Worm (Caenorhabditis elegans) whole organism, mixed stage, embryonic: Measurements from ENCODE around the gene efk-1.

Experiments used
- M03D4.4 ChIP-seq: sonication (generic microtip); optimal IDR thresholded peaks from 2 replicates; lab custom pipeline; 2017; ENCODE audit warnings: mild to moderate bottlenecking, missing genetic modification characterization, missing compliant biosample characterization
- cnd-1 ChIP-seq: fragments of 200-800 bp; sonication (Bioruptor generic); optimal IDR thresholded peaks from 2 replicates; lab custom pipeline; 2018; ENCODE audit warnings: mild to moderate bottlenecking, missing genetic modification characterization, missing compliant biosample characterization
- mab-5 ChIP-seq: fragments of 150-350 bp; optimal IDR thresholded peaks from 2 replicates; lab custom pipeline; 2014; ENCODE audit warnings: missing biosample characterization, missing genetic modification characterization
- pha-4 ChIP-seq: fragments of 150-350 bp; optimal IDR thresholded peaks from 2 replicates; lab custom pipeline; 2018; ENCODE audit warnings: missing biosample characterization, missing genetic modification reagents, missing genetic modification characterization
- unc-39 ChIP-seq: fragments of 150-350 bp; optimal IDR thresholded peaks from 2 replicates; lab custom pipeline; 2014; ENCODE audit warnings: missing biosample characterization, missing genetic modification characterization

DNA sequence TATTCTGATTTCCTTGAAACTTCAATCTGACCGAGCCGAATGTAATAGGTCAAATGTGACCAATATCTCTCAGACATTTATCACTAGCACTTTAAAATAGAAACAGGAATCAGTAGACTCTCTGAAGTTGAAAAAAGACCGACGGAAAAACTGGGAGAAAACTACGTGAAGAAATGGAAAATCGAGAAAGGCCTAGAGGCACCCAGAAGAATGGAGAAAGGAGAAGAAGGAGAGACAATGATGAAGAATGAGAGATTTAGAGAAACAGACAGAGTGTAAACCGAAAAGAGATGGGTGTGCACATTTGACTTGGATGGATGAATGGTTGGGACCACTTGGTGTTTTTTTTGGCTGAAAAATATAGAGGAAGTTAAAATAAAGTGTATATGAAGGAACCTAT, 1.7 kb upstream of the efk-1 start:
- TF ChIP-seq cnd-1 (tag; lab: Kevin White, UChicago) (no peak), unc-39 (tag; lab: Kevin White, UChicago) (no peak), pha-4 (no peak), M03D4.4 (tag; lab: Kevin White, UChicago) (no peak), mab-5 (no peak)
